Worm (Caenorhabditis elegans) whole organism, L4/young adult: Measurements from ENCODE around the gene mesp-1.

ENCODE experiments used
- dao-5 ChIP-seq: sonication (generic microtip); optimal IDR thresholded peaks from 2 replicates; lab custom pipeline; 2016; ENCODE audit warnings: missing genotype, missing genetic modification characterization, moderate library complexity, missing compliant biosample characterization
- him-1 ChIP-seq: sonication (generic microtip); optimal IDR thresholded peaks from 2 replicates; lab custom pipeline; 2016; ENCODE audit warnings: missing genotype, missing genetic modification reagents, missing genetic modification characterization, missing compliant biosample characterization

DNA sequence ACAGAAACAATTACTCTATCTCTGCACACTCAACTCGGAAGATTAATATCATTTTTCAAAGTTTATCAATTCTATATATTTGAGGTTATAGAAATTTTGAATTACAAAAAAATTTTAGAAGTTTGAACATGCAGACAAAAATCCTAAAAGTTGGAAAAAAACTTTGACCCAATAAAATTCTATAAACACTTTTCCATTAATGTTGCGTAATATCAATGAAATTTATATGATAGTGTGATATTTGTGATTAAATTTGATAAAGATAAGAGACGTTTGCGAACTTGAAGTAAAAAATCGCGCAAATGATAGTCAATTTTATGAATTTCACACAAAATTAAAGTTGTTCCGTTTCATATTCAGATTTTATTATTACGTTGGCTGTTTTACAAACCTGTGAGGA is 45.0 kb upstream of the mesp-1 start:
- TF ChIP-seq him-1 (tag; lab: Kevin White, UChicago) (no peak), dao-5 (tag; lab: Kevin White, UChicago) (no peak)
